Worm (Caenorhabditis elegans) whole organism, L3 larva: ENCODE data around the gene mcm-10.

ENCODE experiments used
- aly-2 ChIP-seq: fragments of 150-350 bp; optimal IDR thresholded peaks from 2 replicates; lab custom pipeline; 2014; ENCODE audit warnings: missing biosample characterization, missing genetic modification characterization
- ama-1 ChIP-seq: fragments of 150-350 bp; optimal IDR thresholded peaks from 2 replicates; lab custom pipeline; 2018
- ceh-28 ChIP-seq: fragments of 150-350 bp; optimal IDR thresholded peaks from 2 replicates; lab custom pipeline; 2014; ENCODE audit warnings: missing biosample characterization, missing genetic modification reagents, missing genetic modification characterization
- ceh-9 ChIP-seq: sonication (generic microtip); optimal IDR thresholded peaks from 2 replicates; lab custom pipeline; 2018; ENCODE audit warnings: missing biosample characterization, missing genetic modification characterization
- daf-12 ChIP-seq: fragments of 150-350 bp; optimal IDR thresholded peaks from 2 replicates; lab custom pipeline; 2014; ENCODE audit warnings: missing biosample characterization, missing genetic modification reagents, missing genetic modification characterization
- egl-5 ChIP-seq: fragments of 150-350 bp; optimal IDR thresholded peaks from 2 replicates; lab custom pipeline; 2017; ENCODE audit warnings: missing biosample characterization, missing genetic modification reagents, missing genetic modification characterization, inconsistent platforms
- elt-1 ChIP-seq: fragments of 150-350 bp; optimal IDR thresholded peaks from 2 replicates; lab custom pipeline; 2014; ENCODE audit warnings: missing biosample characterization, missing genetic modification characterization
- elt-2 ChIP-seq: sonication (generic microtip); optimal IDR thresholded peaks from 2 replicates; lab custom pipeline; 2016; ENCODE audit warnings: missing genetic modification reagents, mild to moderate bottlenecking, missing genetic modification characterization, missing compliant biosample characterization
- eor-1 ChIP-seq, 2 experiments: fragments of 150-350 bp; optimal IDR thresholded peaks; 2 replicates each; lab custom pipeline; 2014 to 2018; ENCODE audit warnings: missing biosample characterization in 2 of 2, missing genetic modification characterization in 2 of 2
- fkh-2 ChIP-seq: fragments of 150-350 bp; optimal IDR thresholded peaks from 2 replicates; lab custom pipeline; 2014; ENCODE audit warnings: missing biosample characterization, missing genetic modification reagents, missing genetic modification characterization
- fos-1 ChIP-seq: fragments of 150-350 bp; optimal IDR thresholded peaks from 2 replicates; lab custom pipeline; 2014; ENCODE audit warnings: missing biosample characterization, missing genetic modification characterization
- hmg-11 ChIP-seq: sonication (generic microtip); optimal IDR thresholded peaks from 2 replicates; lab custom pipeline; 2016; ENCODE audit warnings: missing genetic modification characterization, missing compliant biosample characterization
- jun-1 ChIP-seq: fragments of 150-350 bp; optimal IDR thresholded peaks from 2 replicates; lab custom pipeline; 2014; ENCODE audit warnings: missing biosample characterization, missing genetic modification reagents, missing genetic modification characterization
- lin-15B ChIP-seq: fragments of 150-350 bp; optimal IDR thresholded peaks from 2 replicates; lab custom pipeline; 2014; ENCODE audit warnings: missing biosample characterization, missing genetic modification characterization
- lin-39 ChIP-seq: fragments of 150-350 bp; optimal IDR thresholded peaks from 2 replicates; lab custom pipeline; 2018; ENCODE audit warnings: missing biosample characterization, missing genetic modification reagents, missing genetic modification characterization
- lsy-12 ChIP-seq: sonication (generic microtip); optimal IDR thresholded peaks from 2 replicates; lab custom pipeline; 2016; ENCODE audit warnings: mild to moderate bottlenecking, missing genetic modification characterization, missing compliant biosample characterization
- mdl-1 ChIP-seq: fragments of 150-350 bp; optimal IDR thresholded peaks from 2 replicates; lab custom pipeline; 2014; ENCODE audit warnings: missing biosample characterization, missing genetic modification characterization
- mml-1 ChIP-seq: fragments of 150-350 bp; sonication (generic microtip); optimal IDR thresholded peaks from 3 replicates; lab custom pipeline; 2014; ENCODE audit warnings: missing biosample characterization, missing genetic modification characterization
- nfya-1 ChIP-seq: sonication (generic microtip); optimal IDR thresholded peaks from 2 replicates; lab custom pipeline; 2017; ENCODE audit warnings: missing genetic modification characterization, mild to moderate bottlenecking, missing compliant biosample characterization, antibody characterized with exemption, moderate library complexity; ENCODE audit not compliant: insufficient read depth
- nhr-11 ChIP-seq: fragments of 150-350 bp; optimal IDR thresholded peaks from 2 replicates; lab custom pipeline; 2014; ENCODE audit warnings: missing biosample characterization, missing genetic modification characterization
- nhr-23 ChIP-seq: fragments of 150-350 bp; optimal IDR thresholded peaks from 2 replicates; lab custom pipeline; 2014; ENCODE audit warnings: missing biosample characterization, missing genetic modification reagents, missing genetic modification characterization
- nhr-43 ChIP-seq: sonication (generic microtip); optimal IDR thresholded peaks from 2 replicates; lab custom pipeline; 2016; ENCODE audit warnings: mild to moderate bottlenecking, missing genetic modification characterization, missing compliant biosample characterization; ENCODE audit not compliant: poor library complexity, severe bottlenecking
- nhr-76 ChIP-seq: fragments of 150-350 bp; sonication (generic microtip); optimal IDR thresholded peaks from 5 replicates; lab custom pipeline; 2014; ENCODE audit warnings: missing biosample characterization, missing genetic modification characterization
- nhr-77 ChIP-seq: fragments of 150-350 bp; optimal IDR thresholded peaks from 2 replicates; lab custom pipeline; 2014; ENCODE audit warnings: missing biosample characterization, missing genetic modification characterization
- pha-4 ChIP-seq: fragments of 150-350 bp; optimal IDR thresholded peaks from 2 replicates; lab custom pipeline; 2014; ENCODE audit warnings: missing biosample characterization, missing genetic modification reagents, missing genetic modification characterization
- pqm-1 ChIP-seq: fragments of 150-350 bp; optimal IDR thresholded peaks from 2 replicates; lab custom pipeline; 2017; ENCODE audit warnings: missing biosample characterization, missing genetic modification characterization, inconsistent platforms
- sea-2 ChIP-seq: fragments of 150-350 bp; sonication (generic microtip); optimal IDR thresholded peaks from 4 replicates; lab custom pipeline; 2014; ENCODE audit warnings: missing biosample characterization, missing genetic modification reagents, missing genetic modification characterization
- snpc-4 ChIP-seq: fragments of 150-350 bp; optimal IDR thresholded peaks from 2 replicates; lab custom pipeline; 2014; ENCODE audit warnings: missing biosample characterization, missing genetic modification characterization
- tbx-2 ChIP-seq: sonication (generic microtip); optimal IDR thresholded peaks from 2 replicates; lab custom pipeline; 2016; ENCODE audit warnings: mild to moderate bottlenecking, missing genetic modification characterization, missing compliant biosample characterization
- unc-39 ChIP-seq: sonication (generic microtip); optimal IDR thresholded peaks from 4 replicates; lab custom pipeline; 2017; ENCODE audit warnings: missing biosample characterization, missing genetic modification characterization
- zag-1 ChIP-seq: fragments of 150-350 bp; optimal IDR thresholded peaks from 2 replicates; lab custom pipeline; 2014; ENCODE audit warnings: missing biosample characterization, missing genetic modification characterization
- ztf-11 ChIP-seq: fragments of 150-350 bp; optimal IDR thresholded peaks from 2 replicates; lab custom pipeline; 2014; ENCODE audit warnings: missing biosample characterization, missing genetic modification characterization

The mcm-10 gene

DNA sequence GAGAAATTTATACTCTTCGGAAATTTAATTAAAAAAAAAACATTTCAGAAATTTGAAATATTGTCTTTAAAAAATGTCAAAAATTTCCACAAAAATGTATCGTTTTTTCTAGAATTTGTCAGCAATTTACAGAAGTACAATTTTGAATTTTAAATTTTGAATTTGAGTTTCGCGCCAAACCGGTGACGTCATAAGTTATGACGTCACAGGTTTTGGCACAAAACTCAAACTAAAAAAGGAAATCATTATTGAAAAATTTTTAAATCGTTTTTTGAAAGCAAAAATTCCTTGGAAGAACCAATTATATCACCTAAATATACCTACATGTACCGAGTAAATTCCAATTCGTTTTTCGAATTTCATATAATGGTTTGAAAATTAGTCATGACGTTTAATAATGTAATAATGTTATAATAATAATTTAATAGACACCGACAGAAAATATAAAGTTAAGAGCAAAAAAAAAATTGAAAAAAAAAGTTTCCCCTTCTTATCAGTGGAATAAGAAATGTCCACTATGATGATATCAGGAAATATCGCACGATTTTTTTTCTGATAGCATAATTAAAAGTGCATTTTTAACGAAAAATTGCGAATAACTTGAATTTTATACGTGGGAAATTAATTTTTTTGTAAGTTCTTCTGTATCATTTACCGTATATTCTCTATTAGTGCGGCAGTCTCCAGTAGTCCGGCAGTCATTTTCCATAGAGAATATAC is 32.9 kb downstream of the mcm-10 start:
- TF ChIP-seq pqm-1 (tag; lab: Kevin White, UChicago), result peak; percentile 14
- peak; percentile 59 for TF ChIP-seq elt-2 (tag; lab: Kevin White, UChicago)
- no peak for TF ChIP-seq aly-2
- no peak for TF ChIP-seq zag-1 (tag; lab: Kevin White, UChicago)

DNA sequence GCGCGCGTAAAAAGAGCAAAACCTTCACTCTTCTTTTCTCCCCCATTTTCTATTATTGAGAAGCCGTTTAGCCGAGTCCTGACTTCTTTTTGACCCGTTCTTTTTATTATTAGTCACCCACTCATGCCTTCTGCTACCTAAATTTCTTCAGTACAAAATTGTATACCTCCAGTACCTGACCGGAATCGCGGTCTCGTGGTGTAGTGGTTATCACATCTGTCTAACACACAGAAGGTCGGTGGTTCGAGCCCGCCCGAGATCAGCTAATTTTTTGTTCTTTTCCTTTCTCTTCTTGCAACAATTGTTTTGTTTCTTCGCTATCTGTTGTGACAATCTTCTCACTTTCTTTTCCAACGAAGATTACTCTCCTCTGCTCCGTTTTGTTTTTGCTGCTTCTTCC is 35.5 kb downstream of the mcm-10 start:
- TF ChIP-seq elt-2 (tag; lab: Kevin White, UChicago), result peak; percentile 21
- TF ChIP-seq snpc-4 (tag; lab: Kevin White, UChicago), result no peak
- TF ChIP-seq pqm-1 (tag; lab: Kevin White, UChicago), result peak; percentile 41
- no peak for TF ChIP-seq ceh-9 (tag; lab: Kevin White, UChicago)
- TF ChIP-seq lin-39, result peak; percentile 3
- no peak for TF ChIP-seq nhr-77 (tag; lab: Kevin White, UChicago)
- no peak for TF ChIP-seq fkh-2 (tag; lab: Kevin White, UChicago)
- peak; percentile 37 for TF ChIP-seq nfya-1 (tag; lab: Kevin White, UChicago)
- peak; percentile 4 for TF ChIP-seq lin-15B (tag; lab: Kevin White, UChicago)
- TF ChIP-seq nhr-43 (tag; lab: Kevin White, UChicago), result peak; percentile 43
- TF ChIP-seq nhr-76 (tag; lab: Kevin White, UChicago), result no peak
- no peak for TF ChIP-seq jun-1 (tag; lab: Kevin White, UChicago)

DNA sequence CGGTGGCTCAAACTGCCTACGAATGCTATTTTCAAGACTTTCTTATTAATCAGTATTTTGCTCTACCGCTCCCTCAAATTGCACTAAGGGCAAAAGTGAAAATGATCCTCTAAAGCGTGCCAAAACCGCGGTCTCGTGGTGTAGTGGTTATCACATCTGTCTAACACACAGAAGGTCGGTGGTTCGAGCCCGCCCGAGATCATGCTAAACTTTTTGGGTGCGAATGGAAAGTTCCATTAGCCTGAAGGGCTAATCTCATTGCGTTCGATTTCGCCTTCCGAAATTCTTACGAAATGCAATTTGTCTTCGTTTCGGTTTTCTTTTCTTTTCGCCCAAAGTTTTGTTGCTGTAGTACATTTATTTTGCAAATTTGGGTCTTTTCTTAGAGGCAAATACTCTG is 36.1 kb downstream of the mcm-10 start:
- TF ChIP-seq nfya-1 (tag; lab: Kevin White, UChicago) (peak; percentile 25), daf-12 (tag; lab: Kevin White, UChicago) (no peak), fos-1 (tag; lab: Kevin White, UChicago) (no peak), elt-2 (tag; lab: Kevin White, UChicago) (peak; percentile 13), mml-1 (tag; lab: Kevin White, UChicago) (no peak), lin-39 (peak; percentile 43)

DNA sequence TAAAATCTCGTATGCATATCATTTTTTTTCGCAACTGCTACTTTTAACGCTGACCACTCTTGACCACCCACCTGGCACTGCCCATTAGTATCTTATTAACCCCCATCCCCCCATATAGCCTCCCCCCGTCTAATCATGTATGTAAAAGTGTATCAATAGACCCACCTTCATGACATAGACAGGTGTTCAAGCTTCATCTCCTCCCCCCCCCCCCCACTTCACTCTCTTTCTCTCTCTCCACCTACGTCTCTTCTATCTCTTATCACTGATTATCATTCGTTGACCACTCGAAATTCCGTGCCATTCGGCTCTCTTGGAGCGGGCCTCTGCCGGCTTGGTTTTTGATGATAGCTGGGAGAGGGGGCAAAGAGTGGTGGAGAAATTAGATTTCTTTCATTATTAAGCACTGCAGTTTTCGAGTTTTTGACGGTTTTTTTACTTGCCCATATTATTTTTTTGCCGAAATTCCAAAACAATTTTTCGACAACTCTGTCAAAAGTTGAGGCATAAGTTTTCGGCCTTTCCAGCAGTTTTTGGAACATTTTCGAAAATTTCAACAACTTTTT is 38.5 kb downstream of the mcm-10 start:
- peak; percentile 12 for TF ChIP-seq lin-39
- no peak for TF ChIP-seq sea-2 (GFP tag; lab: Kevin White, UChicago)

DNA sequence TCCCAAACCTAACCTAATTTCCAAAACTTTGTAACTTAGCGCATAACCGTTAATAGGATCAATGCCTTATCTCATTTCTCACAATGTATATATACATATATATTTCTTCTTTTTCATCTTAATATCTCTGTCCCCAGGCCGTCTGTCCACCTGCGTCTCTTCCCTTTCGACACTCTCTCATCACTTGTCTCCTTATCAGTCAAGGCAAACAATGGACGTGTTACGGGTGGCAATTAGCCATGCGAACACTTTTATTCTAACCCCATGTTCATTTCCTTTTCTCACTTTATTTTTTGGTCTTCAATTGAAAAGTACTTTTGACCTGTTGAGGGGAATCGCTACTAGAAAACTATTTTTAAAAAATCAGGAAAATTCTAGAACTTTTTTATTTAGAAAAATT is 40.0 kb downstream of the mcm-10 start:
- peak; percentile 17 for TF ChIP-seq hmg-11
- no peak for TF ChIP-seq tbx-2 (tag; lab: Kevin White, UChicago)
- peak; percentile 58 for TF ChIP-seq elt-2 (tag; lab: Kevin White, UChicago)
- peak; percentile 2 for TF ChIP-seq nfya-1 (tag; lab: Kevin White, UChicago)
- peak; percentile 28 for TF ChIP-seq pha-4 (tag; lab: Kevin White, UChicago)
- no peak for TF ChIP-seq egl-5 (tag; lab: Kevin White, UChicago)
- TF ChIP-seq nhr-23 (tag; lab: Kevin White, UChicago), result peak; percentile 21
- TF ChIP-seq pqm-1 (tag; lab: Kevin White, UChicago), result peak; percentile 9

DNA sequence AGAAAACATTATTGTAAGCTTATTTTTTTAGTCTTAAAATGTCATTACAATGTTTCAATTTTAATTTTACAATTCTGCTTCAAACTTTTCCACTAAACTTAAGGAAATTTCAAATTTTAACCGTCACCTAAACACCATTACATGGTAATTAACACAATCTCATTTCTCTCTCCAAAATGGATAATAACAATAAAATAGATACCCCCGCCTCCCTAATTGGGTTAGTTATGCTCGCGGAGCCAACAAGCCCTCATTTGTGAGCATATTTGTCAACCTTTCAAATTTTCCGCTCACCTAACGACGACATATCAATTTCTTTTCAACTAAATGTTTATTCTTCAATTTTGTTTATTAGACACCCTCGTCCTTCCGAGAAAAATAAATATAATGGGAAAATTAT is 40.9 kb downstream of the mcm-10 start:
- TF ChIP-seq mml-1 (tag; lab: Kevin White, UChicago) (no peak), lin-15B (tag; lab: Kevin White, UChicago) (no peak)

DNA sequence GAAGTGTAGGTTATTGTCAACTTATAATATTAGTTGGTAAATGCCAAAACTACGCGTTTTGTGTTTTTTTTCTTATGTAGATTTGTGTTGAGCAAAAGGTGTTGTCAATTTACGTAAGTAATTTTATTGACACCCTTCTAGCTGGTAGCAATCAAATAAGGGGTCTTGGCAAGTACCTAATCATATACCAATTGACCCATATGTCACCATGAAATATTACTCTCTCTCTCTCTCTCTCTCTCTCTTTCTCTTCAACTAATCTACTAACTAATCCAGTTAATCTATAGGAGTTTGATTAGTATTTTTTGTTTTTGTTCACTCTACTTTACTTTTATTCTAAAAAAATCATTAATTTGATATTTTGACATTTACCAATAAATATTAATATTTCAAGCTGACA is 42.1 kb downstream of the mcm-10 start:
- TF ChIP-seq jun-1 (tag; lab: Kevin White, UChicago) (no peak), tbx-2 (tag; lab: Kevin White, UChicago) (no peak), mdl-1 (tag; lab: Kevin White, UChicago) (no peak), lin-39 (no peak), pqm-1 (tag; lab: Kevin White, UChicago) (no peak), nhr-11 (tag; lab: Kevin White, UChicago) (no peak), ceh-28 (tag; lab: Kevin White, UChicago) (no peak), sea-2 (GFP tag; lab: Kevin White, UChicago) (no peak), snpc-4 (tag; lab: Kevin White, UChicago) (no peak), fkh-2 (tag; lab: Kevin White, UChicago) (no peak), eor-1 (tag; optimal IDR thresholded peaks at IDR 0.05; lab: Kevin White, UChicago) (no peak), mml-1 (tag; lab: Kevin White, UChicago) (no peak), unc-39 (tag; lab: Kevin White, UChicago) (no peak), ztf-11 (no peak), zag-1 (tag; lab: Kevin White, UChicago) (no peak), elt-1 (no peak), lsy-12 (tag; lab: Kevin White, UChicago) (no peak), ama-1 (lab: Kevin White, UChicago) (no peak), nhr-77 (tag; lab: Kevin White, UChicago) (no peak), nhr-23 (tag; lab: Kevin White, UChicago) (no peak)
